Fruit fly (Drosophila melanogaster): ENCODE results near the gene CG5399.
A peak's percentile ranks its signal among the peaks of the same experiment; 100 is the strongest.

CG5399 gene

dm6 chr3R:15670559-15670958 lies 24.5 kb upstream of the CG5399 start:
- TF ChIP-seq EcR (GFP tag; optimal IDR thresholded peaks at IDR 0.05) (peak; percentile 1), CG8159 (tag; optimal IDR thresholded peaks at IDR 0.05) (no peak), Snoo (tag; optimal IDR thresholded peaks at IDR 0.05) (peak; percentile 23), fd96Ca (GFP tag; IDR thresholded peaks at IDR 0.05) (0 out of 3 replicates have a peak, but pooled peaks have one; percentile 15), CG9948 (tag; optimal IDR thresholded peaks at IDR 0.05) (no peak), CG10348 (GFP tag; IDR thresholded peaks at IDR 0.05) (no peak), Pif1A (GFP tag; optimal IDR thresholded peaks at IDR 0.05) (peak; percentile 22)

dm6 chr3R:15672302-15672701 lies 22.7 kb upstream of the CG5399 start:
- no peak for TF ChIP-seq CG8159 (tag; optimal IDR thresholded peaks at IDR 0.05)
- no peak for TF ChIP-seq CG9948 (tag; optimal IDR thresholded peaks at IDR 0.05)
- TF ChIP-seq CG34367 (tag; optimal IDR thresholded peaks at IDR 0.05), result no peak
- no peak for TF ChIP-seq CG10348 (GFP tag; IDR thresholded peaks at IDR 0.05)
- no peak for TF ChIP-seq CG4496 (GFP tag; IDR thresholded peaks at IDR 0.05)
- no peak for TF ChIP-seq EcR (GFP tag; optimal IDR thresholded peaks at IDR 0.05)
- no peak for TF ChIP-seq Pif1A (GFP tag; optimal IDR thresholded peaks at IDR 0.05)
- no peak for TF ChIP-seq CG17806 (tag; optimal IDR thresholded peaks at IDR 0.05)
- TF ChIP-seq Pif1B (GFP tag; optimal IDR thresholded peaks at IDR 0.05), result no peak
- no peak for TF ChIP-seq Snoo (tag; optimal IDR thresholded peaks at IDR 0.05)
- no peak for TF ChIP-seq CG14655 (GFP tag; optimal IDR thresholded peaks at IDR 0.05)
- TF ChIP-seq CG32121 (GFP tag; IDR thresholded peaks at IDR 0.05), result no peak
- TF ChIP-seq CG8301 (tag; optimal IDR thresholded peaks at IDR 0.05), result no peak
- TF ChIP-seq D1 (tag; optimal IDR thresholded peaks at IDR 0.05), result no peak

- TF ChIP-seq Pif1A (GFP tag; optimal IDR thresholded peaks at IDR 0.05) (no peak), Snoo (tag; optimal IDR thresholded peaks at IDR 0.05) (no peak), Pif1B (GFP tag; optimal IDR thresholded peaks at IDR 0.05) (no peak), EcR (GFP tag; optimal IDR thresholded peaks at IDR 0.05) (no peak), rn (GFP tag; IDR thresholded peaks at IDR 0.05) (no peak), CG13204 (GFP tag; optimal IDR thresholded peaks at IDR 0.05) (no peak), CG14655 (GFP tag; optimal IDR thresholded peaks at IDR 0.05) (no peak), gl (tag; optimal IDR thresholded peaks at IDR 0.05) (no peak), CG8159 (tag; optimal IDR thresholded peaks at IDR 0.05) (no peak)
Measured at dm6 chr3R:15673248-15673647, 21.8 kb upstream of the CG5399 start.

- TF ChIP-seq CG32121 (GFP tag; IDR thresholded peaks at IDR 0.05) (peak; percentile 45; the same call in 1 of the 2 replicates), CG12605 (GFP tag; IDR thresholded peaks at IDR 0.05) (peak; percentile 16; the same call in 1 of the 2 replicates), EcR (GFP tag; optimal IDR thresholded peaks at IDR 0.05) (peak; percentile 7), CG4496 (GFP tag; IDR thresholded peaks at IDR 0.05) (0 out of 3 replicates have a peak, but pooled peaks have one; percentile 30), CG17806 (tag; optimal IDR thresholded peaks at IDR 0.05) (no peak), CG34367 (tag; optimal IDR thresholded peaks at IDR 0.05) (peak; percentile 9), CG14655 (GFP tag; optimal IDR thresholded peaks at IDR 0.05) (peak; percentile 54), CG8159 (tag; optimal IDR thresholded peaks at IDR 0.05) (peak; percentile 19), gl (tag; optimal IDR thresholded peaks at IDR 0.05) (no peak), Snoo (tag; optimal IDR thresholded peaks at IDR 0.05) (no peak), rn (GFP tag; IDR thresholded peaks at IDR 0.05) (peak; percentile 21; the same call in 1 of the 2 replicates), CG9948 (tag; optimal IDR thresholded peaks at IDR 0.05) (peak; percentile 11), CG13204 (GFP tag; optimal IDR thresholded peaks at IDR 0.05) (no peak), CG8301 (tag; optimal IDR thresholded peaks at IDR 0.05) (no peak), Pif1A (GFP tag; optimal IDR thresholded peaks at IDR 0.05) (no peak), Pif1B (GFP tag; optimal IDR thresholded peaks at IDR 0.05) (peak; percentile 24), Ets98B (GFP tag; IDR thresholded peaks at IDR 0.05) (peak; percentile 39), D1 (tag; optimal IDR thresholded peaks at IDR 0.05) (no peak), CG10348 (GFP tag; IDR thresholded peaks at IDR 0.05) (no peak), CG15710 (tag; optimal IDR thresholded peaks at IDR 0.05) (peak; percentile 38), fd96Ca (GFP tag; IDR thresholded peaks at IDR 0.05) (peak; percentile 62)
Measured at dm6 chr3R:15676186-15677073, 18.6 kb upstream of the CG5399 start.

dm6 chr3R:15677074-15677409 lies 18.0 kb upstream of the CG5399 start:
- TF ChIP-seq gl (tag; optimal IDR thresholded peaks at IDR 0.05) (no peak), rn (GFP tag; IDR thresholded peaks at IDR 0.05) (no peak)

- TF ChIP-seq EcR (GFP tag; optimal IDR thresholded peaks at IDR 0.05) (no peak), fd96Ca (GFP tag; IDR thresholded peaks at IDR 0.05) (no peak), CG13204 (GFP tag; optimal IDR thresholded peaks at IDR 0.05) (no peak), CG17806 (tag; optimal IDR thresholded peaks at IDR 0.05) (no peak), Pif1B (GFP tag; optimal IDR thresholded peaks at IDR 0.05) (no peak), Ets98B (GFP tag; IDR thresholded peaks at IDR 0.05) (no peak), CG10348 (GFP tag; IDR thresholded peaks at IDR 0.05) (no peak)
Measured at dm6 chr3R:15677550-15677973, 17.5 kb upstream of the CG5399 start.

All from whole organism, pupa.